Worm (Caenorhabditis elegans): ENCODE measurements around the gene smg-6.

- TF ChIP-seq ref-1 (GFP tag; conservative IDR thresholded peaks at IDR 0.05) (no peak), flt-1 (GFP tag; IDR thresholded peaks at IDR 0.05) (no peak), ztf-23 (GFP tag; IDR thresholded peaks at IDR 0.05) (no peak), cog-1 (tag; optimal IDR thresholded peaks at IDR 0.05) (no peak), med-1 (GFP tag; optimal IDR thresholded peaks at IDR 0.05; ENCODE audit: insufficient read depth) (no peak), T22C8.4 (GFP tag; IDR thresholded peaks at IDR 0.05) (no peak), tab-1 (GFP tag; IDR thresholded peaks at IDR 0.05) (no peak), klf-2 (GFP tag; conservative IDR thresholded peaks at IDR 0.05) (no peak), ztf-29 (GFP tag; IDR thresholded peaks at IDR 0.05) (no peak)
Measured at ce11 chrIII:2506463-2506862, 32.8 kb downstream of the smg-6 start.
